Fruit fly (Drosophila melanogaster) whole organism, adult: ENCODE results near the gene pum.

Experiments used
- CG7101 ChIP-seq: fragments of 200-800 bp; sonication (Bioruptor generic); optimal IDR thresholded peaks from 2 replicates; lab custom pipeline; 2018; ENCODE audit warnings: missing biosample characterization, mild to moderate bottlenecking, missing genetic modification characterization, moderate library complexity
- cic ChIP-seq: fragments of 200-800 bp; sonication (Bioruptor generic); optimal IDR thresholded peaks from 2 replicates; lab custom pipeline; 2017; ENCODE audit warnings: missing biosample characterization, mild to moderate bottlenecking, missing genetic modification characterization, moderate library complexity
- ovo ChIP-seq: fragments of 200-800 bp; sonication (Bioruptor generic); optimal IDR thresholded peaks from 2 replicates; lab custom pipeline; 2016; ENCODE audit warnings: missing biosample characterization, missing genetic modification characterization
- pad ChIP-seq: fragments of 200-800 bp; sonication (Bioruptor generic); optimal IDR thresholded peaks from 3 replicates; lab custom pipeline; 2017; ENCODE audit warnings: missing biosample characterization, missing genetic modification characterization, mild to moderate bottlenecking, moderate library complexity, missing genetic modification reagents

- TF ChIP-seq CG7101 (tag; lab: Kevin White, UChicago) (no peak), ovo (no peak), pad (no peak), cic (GFP tag; lab: Kevin White, UChicago) (no peak)
Observed at dm6 chr3R:9224807-9225206, 12.7 kb downstream of the pum start.
